Fruit fly (Drosophila melanogaster): Measurements from ENCODE around the gene mRpL28.

DNA sequence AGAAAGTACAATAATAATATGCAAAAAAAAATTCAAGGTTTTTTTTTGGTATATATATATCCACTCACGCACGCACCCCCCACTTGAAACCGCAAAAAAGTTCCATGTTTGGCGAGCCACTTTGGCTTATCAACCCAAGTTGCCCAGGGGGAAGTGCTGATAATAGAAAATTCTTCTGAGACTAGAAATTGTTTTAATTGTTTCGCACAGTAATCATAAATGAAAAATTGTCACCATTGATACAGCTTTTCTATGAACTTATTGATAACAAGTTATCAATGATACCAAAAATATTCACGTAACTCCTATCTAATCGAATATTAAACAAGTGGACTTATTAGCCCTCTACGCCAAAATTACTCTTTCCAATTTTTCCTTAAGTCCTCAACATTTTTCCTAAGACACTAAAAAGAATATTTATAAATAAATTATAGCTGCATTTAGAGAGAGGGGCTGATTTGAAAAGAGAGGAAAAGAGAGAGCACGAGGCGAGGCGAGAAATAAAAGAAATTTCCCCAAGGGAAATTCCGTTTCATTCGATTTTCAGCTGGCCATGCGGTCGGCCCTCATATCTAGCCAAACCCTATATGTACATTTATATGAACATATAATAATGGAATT lies 24.9 kb downstream of the mRpL28 start:
- TF ChIP-seq Crg-1 (GFP tag; optimal IDR thresholded peaks at IDR 0.05) (no peak), CG7045 (GFP tag; optimal IDR thresholded peaks at IDR 0.05) (no peak), kay (GFP tag; ENCODE audit: borderline replicate concordance) (peak; percentile 79), bab1 (GFP tag; optimal IDR thresholded peaks at IDR 0.05) (no peak), pad (GFP tag; optimal IDR thresholded peaks at IDR 0.05) (no peak), tj (GFP tag; optimal IDR thresholded peaks at IDR 0.05) (no peak), cnc (optimal IDR thresholded peaks at IDR 0.05) (no peak), Clk (GFP tag; optimal IDR thresholded peaks at IDR 0.05) (no peak), cic (GFP tag; optimal IDR thresholded peaks at IDR 0.05) (peak; percentile 8), CG5204 (GFP tag; optimal IDR thresholded peaks at IDR 0.05) (no peak), Mnt (GFP tag; optimal IDR thresholded peaks at IDR 0.05) (no peak), CG7101 (tag; optimal IDR thresholded peaks at IDR 0.05) (no peak), CG1620 (GFP tag; optimal IDR thresholded peaks at IDR 0.05) (no peak)
